Worm (Caenorhabditis elegans) whole organism, L1 larva: ENCODE measurements around the gene srh-20.
A peak's percentile ranks its signal among the peaks of the same experiment; 100 is the strongest.

Experiments used
- C04F5.9 ChIP-seq: sonication (generic microtip); optimal IDR thresholded peaks from 2 replicates; lab custom pipeline; 2016; ENCODE audit warnings: missing genetic modification characterization, missing compliant biosample characterization
- F16B12.6 ChIP-seq: fragments of 150-350 bp; optimal IDR thresholded peaks from 2 replicates; lab custom pipeline; 2014; ENCODE audit warnings: missing biosample characterization, missing genetic modification characterization
- aha-1 ChIP-seq: fragments of 150-350 bp; optimal IDR thresholded peaks from 2 replicates; lab custom pipeline; 2014; ENCODE audit warnings: missing biosample characterization, missing genetic modification characterization
- alr-1 ChIP-seq: fragments of 200-800 bp; sonication (Bioruptor generic); optimal IDR thresholded peaks from 2 replicates; lab custom pipeline; 2018; ENCODE audit warnings: borderline replicate concordance, mild to moderate bottlenecking, missing genetic modification characterization, missing compliant biosample characterization
- blmp-1 ChIP-seq: fragments of 150-350 bp; optimal IDR thresholded peaks from 2 replicates; lab custom pipeline; 2014; ENCODE audit warnings: missing biosample characterization, missing genetic modification characterization
- ceh-63 ChIP-seq: fragments of 200-800 bp; sonication (Bioruptor generic); optimal IDR thresholded peaks from 2 replicates; lab custom pipeline; 2018; ENCODE audit warnings: mild to moderate bottlenecking, missing genetic modification characterization, missing compliant biosample characterization
- ceh-82 ChIP-seq, 3 experiments: fragments of 150-350 bp in 1 of 3; sonication (generic microtip) in 2 of 3; optimal IDR thresholded peaks; 2 replicates each; lab custom pipeline; 2014 to 2017; ENCODE audit warnings: missing biosample characterization in 3 of 3, missing genetic modification characterization in 3 of 3
- ceh-88 ChIP-seq: fragments of 200-800 bp; sonication (Bioruptor generic); IDR thresholded peaks from 2 replicates; pipeline ENCODE4 v1.3.6; 2022; ENCODE audit warnings: missing genetic modification characterization, missing compliant biosample characterization
- ceh-90 ChIP-seq: sonication (generic microtip); optimal IDR thresholded peaks from 2 replicates; lab custom pipeline; 2016; ENCODE audit warnings: missing genetic modification characterization, missing compliant biosample characterization
- egl-13 ChIP-seq: sonication (generic microtip); optimal IDR thresholded peaks from 2 replicates; lab custom pipeline; 2016; ENCODE audit warnings: missing genotype, missing genetic modification reagents, missing genetic modification characterization, missing compliant biosample characterization
- elt-2 ChIP-seq: sonication (generic microtip); optimal IDR thresholded peaks from 2 replicates; lab custom pipeline; 2016; ENCODE audit warnings: missing genetic modification characterization, mild to moderate bottlenecking, inconsistent platforms, missing compliant biosample characterization, missing genetic modification reagents
- fkh-10 ChIP-seq: sonication (generic microtip); optimal IDR thresholded peaks from 2 replicates; lab custom pipeline; 2017; ENCODE audit warnings: missing biosample characterization, missing genetic modification reagents, missing genetic modification characterization
- hpl-2 ChIP-seq: fragments of 150-350 bp; optimal IDR thresholded peaks from 2 replicates; lab custom pipeline; 2014; ENCODE audit warnings: missing biosample characterization, missing genetic modification reagents, missing genetic modification characterization
- irx-1 ChIP-seq: sonication (generic microtip); optimal IDR thresholded peaks from 2 replicates; lab custom pipeline; 2016; ENCODE audit warnings: missing genetic modification characterization, missing compliant biosample characterization
- lin-13 ChIP-seq: fragments of 150-350 bp; optimal IDR thresholded peaks from 2 replicates; lab custom pipeline; 2014; ENCODE audit warnings: missing biosample characterization, missing genetic modification reagents, missing genetic modification characterization
- lin-14 ChIP-seq: fragments of 200-800 bp; sonication (Bioruptor generic); optimal IDR thresholded peaks from 2 replicates; lab custom pipeline; 2018; ENCODE audit warnings: mild to moderate bottlenecking, missing genetic modification characterization, moderate library complexity, missing compliant biosample characterization
- lin-15B ChIP-seq: fragments of 150-350 bp; sonication (generic microtip); optimal IDR thresholded peaks from 3 replicates; lab custom pipeline; 2014; ENCODE audit warnings: missing biosample characterization, missing genetic modification characterization
- lin-35 ChIP-seq, 2 experiments: fragments of 150-350 bp; optimal IDR thresholded peaks; 2 replicates each; lab custom pipeline; 2014; ENCODE audit warnings: missing biosample characterization in 2 of 2, missing genetic modification characterization in 2 of 2, missing genetic modification reagents in 2 of 2
- lin-39 ChIP-seq: fragments of 150-350 bp; optimal IDR thresholded peaks from 2 replicates; lab custom pipeline; 2014; ENCODE audit warnings: missing biosample characterization, missing genetic modification reagents, missing genetic modification characterization
- lir-3 ChIP-seq: sonication (generic microtip); optimal IDR thresholded peaks from 2 replicates; lab custom pipeline; 2016; ENCODE audit warnings: mild to moderate bottlenecking, missing genetic modification characterization, moderate library complexity, missing compliant biosample characterization; ENCODE audit not compliant: poor library complexity
- lsy-2 ChIP-seq, 2 experiments: fragments of 150-350 bp; optimal IDR thresholded peaks; 2 replicates each; lab custom pipeline; 2014; ENCODE audit warnings: missing biosample characterization in 2 of 2, missing genetic modification characterization in 2 of 2
- mab-9 ChIP-seq: fragments of 200-800 bp; sonication (Bioruptor generic); IDR thresholded peaks from 2 replicates; pipeline ENCODE4 v1.3.6; 2022; ENCODE audit warnings: missing genetic modification reagents, missing genetic modification characterization, missing compliant biosample characterization
- mdl-1 ChIP-seq, 2 experiments: fragments of 150-350 bp; optimal IDR thresholded peaks; 2 replicates each; lab custom pipeline; 2014 to 2017; ENCODE audit warnings: missing biosample characterization in 2 of 2, missing genetic modification characterization in 2 of 2, inconsistent platforms in 1 of 2
- mef-2 ChIP-seq: fragments of 150-350 bp; optimal IDR thresholded peaks from 2 replicates; lab custom pipeline; 2014; ENCODE audit warnings: missing biosample characterization, missing genetic modification characterization
- mep-1 ChIP-seq: fragments of 150-350 bp; optimal IDR thresholded peaks from 2 replicates; lab custom pipeline; 2014; ENCODE audit warnings: missing biosample characterization, missing genetic modification characterization
- nhr-11 ChIP-seq: fragments of 150-350 bp; optimal IDR thresholded peaks from 2 replicates; lab custom pipeline; 2014; ENCODE audit warnings: missing biosample characterization, missing genetic modification characterization
- nhr-12 ChIP-seq: sonication (generic microtip); optimal IDR thresholded peaks from 2 replicates; lab custom pipeline; 2017; ENCODE audit warnings: missing biosample characterization, missing genetic modification characterization
- nhr-237 ChIP-seq: fragments of 150-350 bp; optimal IDR thresholded peaks from 2 replicates; lab custom pipeline; 2014; ENCODE audit warnings: missing biosample characterization, missing genetic modification characterization
- nhr-85 ChIP-seq: sonication (generic microtip); peaks from one replicate; lab custom pipeline; 2016; ENCODE audit warnings: missing genetic modification characterization, inconsistent platforms, missing compliant biosample characterization
- pag-3 ChIP-seq: sonication (generic microtip); optimal IDR thresholded peaks from 2 replicates; lab custom pipeline; 2017; ENCODE audit warnings: missing genetic modification characterization, mild to moderate bottlenecking, missing compliant biosample characterization, antibody characterized with exemption, borderline replicate concordance; ENCODE audit not compliant: insufficient read depth
- pqm-1 ChIP-seq: sonication (generic microtip); optimal IDR thresholded peaks from 3 replicates; lab custom pipeline; 2017; ENCODE audit warnings: missing biosample characterization, missing genetic modification characterization
- skn-1 ChIP-seq: fragments of 150-350 bp; optimal IDR thresholded peaks from 2 replicates; lab custom pipeline; 2014; ENCODE audit warnings: missing biosample characterization, missing genetic modification characterization
- sptf-1 ChIP-seq: fragments of 150-350 bp; optimal IDR thresholded peaks from 2 replicates; lab custom pipeline; 2014; ENCODE audit warnings: missing biosample characterization, missing genetic modification characterization
- sup-37 ChIP-seq: fragments of 200-800 bp; sonication (Bioruptor generic); optimal IDR thresholded peaks from 2 replicates; lab custom pipeline; 2018; ENCODE audit warnings: mild to moderate bottlenecking, missing genetic modification characterization, missing compliant biosample characterization
- swsn-7 ChIP-seq: sonication (generic microtip); optimal IDR thresholded peaks from 2 replicates; lab custom pipeline; 2016; ENCODE audit warnings: missing genetic modification characterization, missing compliant biosample characterization
- tlp-1 ChIP-seq: fragments of 150-350 bp; optimal IDR thresholded peaks from 2 replicates; lab custom pipeline; 2014; ENCODE audit warnings: missing biosample characterization, missing genetic modification characterization
- unc-130 ChIP-seq: fragments of 150-350 bp; optimal IDR thresholded peaks from 2 replicates; lab custom pipeline; 2017; ENCODE audit warnings: missing biosample characterization, missing genetic modification characterization, inconsistent platforms
- vab-15 ChIP-seq: sonication (generic microtip); optimal IDR thresholded peaks from 2 replicates; lab custom pipeline; 2017; ENCODE audit warnings: missing genotype, mild to moderate bottlenecking, missing genetic modification characterization, missing compliant biosample characterization
- zag-1 ChIP-seq: fragments of 150-350 bp; optimal IDR thresholded peaks from 2 replicates; lab custom pipeline; 2014; ENCODE audit warnings: missing biosample characterization, missing genetic modification characterization
- ztf-11 ChIP-seq, 2 experiments: sonication (generic microtip); optimal IDR thresholded peaks; 2 replicates each; lab custom pipeline; 2016 to 2017; ENCODE audit warnings: missing genetic modification characterization in 2 of 2, missing biosample characterization in 1 of 2, missing compliant biosample characterization in 1 of 2

srh-20 gene

DNA sequence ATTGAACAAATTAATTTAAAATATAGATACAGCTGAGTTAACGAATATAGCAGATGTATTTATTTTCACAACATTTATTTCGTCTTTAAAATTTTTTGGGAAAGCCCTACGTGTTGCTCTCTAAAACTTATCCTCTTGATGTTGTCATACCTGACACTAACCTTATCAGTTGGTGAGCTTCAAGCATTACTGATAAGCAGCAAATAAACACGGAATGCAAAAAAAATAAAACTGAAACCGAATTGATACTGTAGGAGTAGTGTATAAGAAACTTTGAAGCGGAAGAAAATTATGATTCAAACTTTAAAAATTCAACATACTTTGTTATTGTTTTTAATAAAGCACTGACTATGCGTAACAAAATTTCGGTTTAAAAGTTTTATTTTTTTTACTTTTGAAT is 10.4 kb downstream of the srh-20 start:
- TF ChIP-seq pqm-1 (tag; lab: Kevin White, UChicago) (peak; percentile 19), sup-37 (no peak), ceh-90 (tag; lab: Kevin White, UChicago) (no peak), elt-2 (tag; lab: Kevin White, UChicago) (peak; percentile 60)

- no peak for TF ChIP-seq lir-3 (tag; lab: Kevin White, UChicago)
- TF ChIP-seq ceh-88 = no peak
- TF ChIP-seq mef-2 (tag; lab: Kevin White, UChicago) = no peak
- TF ChIP-seq hpl-2 (GFP tag; lab: Kevin White, UChicago) = no peak
- no peak for TF ChIP-seq ceh-63 (GFP tag; lab: Kevin White, UChicago)
- TF ChIP-seq unc-130 (tag; lab: Kevin White, UChicago) = no peak
- TF ChIP-seq lsy-2 (tag; optimal IDR thresholded peaks at IDR 0.05; lab: Kevin White, UChicago) = no peak
- no peak for TF ChIP-seq lin-13 (GFP tag; lab: Kevin White, UChicago)
- no peak for TF ChIP-seq tlp-1
- no peak for TF ChIP-seq elt-2 (tag; lab: Kevin White, UChicago)
- no peak for TF ChIP-seq sup-37
- no peak for TF ChIP-seq nhr-11 (tag; lab: Kevin White, UChicago)
- TF ChIP-seq F16B12.6 = no peak
- no peak for TF ChIP-seq alr-1 (tag; lab: Kevin White, UChicago)
Observed at ce11 chrV:4937337-4937736, 12.6 kb downstream of the srh-20 start.

- TF ChIP-seq mdl-1 (tag; optimal IDR thresholded peaks at IDR 0.05; lab: Kevin White, UChicago) (no peak), C04F5.9 (tag; lab: Kevin White, UChicago) (no peak), ceh-82 (tag; optimal IDR thresholded peaks at IDR 0.05; lab: Kevin White, UChicago) (no peak), skn-1 (tag; lab: Kevin White, UChicago) (no peak), irx-1 (no peak), aha-1 (tag; lab: Kevin White, UChicago) (no peak), lin-13 (GFP tag; lab: Kevin White, UChicago) (no peak), nhr-12 (tag; lab: Kevin White, UChicago) (no peak), nhr-237 (tag; lab: Kevin White, UChicago) (no peak), vab-15 (no peak)
Observed at ce11 chrV:4944219-4944618, 19.5 kb downstream of the srh-20 start, which contains the start of gene str-211. Gene str-211 (minus strand): TSS chrV:4944319.

DNA sequence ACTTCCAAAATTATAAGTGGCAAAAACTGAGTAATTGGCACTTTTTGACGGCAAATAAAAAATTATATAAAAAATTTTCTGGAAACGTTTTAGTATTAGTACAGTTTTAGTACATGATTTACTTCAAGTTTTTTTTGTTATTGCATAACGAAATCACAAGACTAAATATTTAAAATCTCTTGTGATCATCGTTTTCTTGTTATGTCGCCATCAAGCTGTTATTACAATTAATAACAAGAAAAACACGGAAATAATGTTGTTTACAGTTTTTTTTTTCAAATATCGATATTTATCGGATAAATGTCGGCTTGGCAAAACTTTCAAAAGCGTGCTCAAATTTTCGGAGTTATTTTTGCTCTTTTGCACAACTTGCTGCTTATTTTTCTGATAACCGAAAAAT is 23.9 kb downstream of the srh-20 start, which contains the start of gene str-209:
Gene str-209, plus strand, starts transcription at position 301 of the 400 bp plus-strand sequence.
- TF ChIP-seq zag-1 (tag; lab: Kevin White, UChicago) (no peak), nhr-85 (tag; lab: Kevin White, UChicago) (no peak), egl-13 (tag; lab: Kevin White, UChicago) (no peak), swsn-7 (tag; lab: Kevin White, UChicago) (no peak), mab-9 (no peak), lin-15B (tag; lab: Kevin White, UChicago) (no peak), lin-39 (tag; lab: Kevin White, UChicago) (no peak), blmp-1 (tag; lab: Kevin White, UChicago) (no peak), lin-35 (GFP tag; optimal IDR thresholded peaks at IDR 0.05; lab: Kevin White, UChicago) (no peak), sptf-1 (tag; lab: Kevin White, UChicago) (no peak), ztf-11 (tag; optimal IDR thresholded peaks at IDR 0.05; lab: Kevin White, UChicago) (no peak), mdl-1 (tag; optimal IDR thresholded peaks at IDR 0.05; lab: Kevin White, UChicago) (no peak), fkh-10 (GFP tag; lab: Kevin White, UChicago) (no peak), mef-2 (tag; lab: Kevin White, UChicago) (no peak), lin-14 (no peak), mep-1 (no peak), ceh-63 (GFP tag; lab: Kevin White, UChicago) (no peak), pag-3 (tag; lab: Kevin White, UChicago) (no peak)
